Worm (Caenorhabditis elegans) whole organism, mixed stage, embryonic: ENCODE measurements around the gene Y4C6B.2.
"Not testable (repeated sequence)": the region's sequence is repeated elsewhere in the genome, so short reads cannot be mapped to it uniquely, and the experiment has no call there.

Source experiments
- M03D4.4 ChIP-seq: sonication (generic microtip); optimal IDR thresholded peaks from 2 replicates; lab custom pipeline; 2017; ENCODE audit warnings: mild to moderate bottlenecking, missing genetic modification characterization, missing compliant biosample characterization
- bed-3 ChIP-seq: fragments of 200-800 bp; sonication (Bioruptor generic); optimal IDR thresholded peaks from 3 replicates; lab custom pipeline; 2018; ENCODE audit warnings: mild to moderate bottlenecking, missing genetic modification characterization, moderate library complexity, missing compliant biosample characterization
- blmp-1 ChIP-seq: fragments of 150-350 bp; optimal IDR thresholded peaks from 2 replicates; lab custom pipeline; 2014; ENCODE audit warnings: missing biosample characterization, missing genetic modification characterization
- ceh-39 ChIP-seq: fragments of 150-350 bp; optimal IDR thresholded peaks from 2 replicates; lab custom pipeline; 2014; ENCODE audit warnings: missing biosample characterization, missing genetic modification characterization
- ceh-43 ChIP-seq: fragments of 200-800 bp; sonication (Bioruptor generic); optimal IDR thresholded peaks from 2 replicates; lab custom pipeline; 2018; ENCODE audit warnings: mild to moderate bottlenecking, missing genetic modification characterization, moderate library complexity, missing compliant biosample characterization
- ceh-83 ChIP-seq: fragments of 200-800 bp; sonication (Bioruptor generic); optimal IDR thresholded peaks from 2 replicates; lab custom pipeline; 2018; ENCODE audit warnings: mild to moderate bottlenecking, missing genetic modification characterization, missing compliant biosample characterization
- ces-1 ChIP-seq: fragments of 150-350 bp; optimal IDR thresholded peaks from 2 replicates; lab custom pipeline; 2014; ENCODE audit warnings: missing biosample characterization, missing genetic modification reagents, missing genetic modification characterization
- drap-1 ChIP-seq: fragments of 200-800 bp; sonication (Bioruptor generic); optimal IDR thresholded peaks from 3 replicates; lab custom pipeline; 2018; ENCODE audit warnings: mild to moderate bottlenecking, missing genetic modification characterization, missing compliant biosample characterization
- elt-1 ChIP-seq: sonication (generic microtip); optimal IDR thresholded peaks from 2 replicates; lab custom pipeline; 2017; ENCODE audit warnings: missing genetic modification characterization, mild to moderate bottlenecking, missing compliant biosample characterization, antibody characterized with exemption, moderate library complexity, borderline replicate concordance; ENCODE audit not compliant: insufficient read depth
- elt-3 ChIP-seq: fragments of 150-350 bp; optimal IDR thresholded peaks from 2 replicates; lab custom pipeline; 2014; ENCODE audit warnings: missing biosample characterization, missing genetic modification characterization
- ham-2 ChIP-seq: fragments of 200-800 bp; sonication (Bioruptor generic); optimal IDR thresholded peaks from 2 replicates; lab custom pipeline; 2018; ENCODE audit warnings: mild to moderate bottlenecking, missing genetic modification characterization, missing compliant biosample characterization
- hlh-1 ChIP-seq: fragments of 150-350 bp; optimal IDR thresholded peaks from 2 replicates; lab custom pipeline; 2014; ENCODE audit warnings: missing biosample characterization, missing genetic modification reagents, missing genetic modification characterization
- lin-13 ChIP-seq: fragments of 150-350 bp; optimal IDR thresholded peaks from 2 replicates; lab custom pipeline; 2014; ENCODE audit warnings: missing biosample characterization, missing genetic modification characterization
- lin-32 ChIP-seq: fragments of 200-800 bp; sonication (Bioruptor generic); optimal IDR thresholded peaks from 2 replicates; lab custom pipeline; 2018; ENCODE audit warnings: mild to moderate bottlenecking, missing genetic modification characterization, missing compliant biosample characterization
- lsy-2 ChIP-seq: fragments of 150-350 bp; optimal IDR thresholded peaks from 2 replicates; lab custom pipeline; 2014; ENCODE audit warnings: missing biosample characterization, missing genetic modification characterization
- mab-5 ChIP-seq: fragments of 150-350 bp; optimal IDR thresholded peaks from 2 replicates; lab custom pipeline; 2014; ENCODE audit warnings: missing biosample characterization, missing genetic modification characterization
- mep-1 ChIP-seq: fragments of 150-350 bp; optimal IDR thresholded peaks from 2 replicates; lab custom pipeline; 2017; ENCODE audit warnings: missing biosample characterization, missing genetic modification reagents, missing genetic modification characterization, inconsistent platforms
- mls-2 ChIP-seq: sonication (generic microtip); optimal IDR thresholded peaks from 2 replicates; lab custom pipeline; 2016; ENCODE audit warnings: mild to moderate bottlenecking, missing genetic modification characterization, moderate library complexity, missing compliant biosample characterization
- nhr-12 ChIP-seq: fragments of 150-350 bp; optimal IDR thresholded peaks from 2 replicates; lab custom pipeline; 2014; ENCODE audit warnings: missing biosample characterization, missing genetic modification characterization
- nhr-2 ChIP-seq: fragments of 150-350 bp; optimal IDR thresholded peaks from 2 replicates; lab custom pipeline; 2014; ENCODE audit warnings: missing biosample characterization, missing genetic modification characterization
- sem-2 ChIP-seq: fragments of 200-800 bp; sonication (Bioruptor generic); optimal IDR thresholded peaks from 2 replicates; lab custom pipeline; 2018; ENCODE audit warnings: mild to moderate bottlenecking, missing genetic modification characterization, missing compliant biosample characterization
- snpc-4 ChIP-seq: fragments of 150-350 bp; optimal IDR thresholded peaks from 2 replicates; lab custom pipeline; 2014; ENCODE audit warnings: missing biosample characterization, missing genetic modification characterization
- tbx-8 ChIP-seq: fragments of 200-800 bp; sonication (Bioruptor generic); optimal IDR thresholded peaks from 2 replicates; lab custom pipeline; 2018; ENCODE audit warnings: mild to moderate bottlenecking, missing genetic modification characterization, moderate library complexity, missing compliant biosample characterization
- unc-39 ChIP-seq: fragments of 150-350 bp; optimal IDR thresholded peaks from 2 replicates; lab custom pipeline; 2014; ENCODE audit warnings: missing biosample characterization, missing genetic modification characterization
- unc-62 ChIP-seq: fragments of 150-350 bp; optimal IDR thresholded peaks from 2 replicates; lab custom pipeline; 2014; ENCODE audit warnings: missing biosample characterization, missing genetic modification reagents, missing genetic modification characterization
- ztf-11 ChIP-seq: fragments of 150-350 bp; optimal IDR thresholded peaks from 2 replicates; lab custom pipeline; 2014; ENCODE audit warnings: missing biosample characterization, missing genetic modification characterization

The Y4C6B.2 gene

DNA sequence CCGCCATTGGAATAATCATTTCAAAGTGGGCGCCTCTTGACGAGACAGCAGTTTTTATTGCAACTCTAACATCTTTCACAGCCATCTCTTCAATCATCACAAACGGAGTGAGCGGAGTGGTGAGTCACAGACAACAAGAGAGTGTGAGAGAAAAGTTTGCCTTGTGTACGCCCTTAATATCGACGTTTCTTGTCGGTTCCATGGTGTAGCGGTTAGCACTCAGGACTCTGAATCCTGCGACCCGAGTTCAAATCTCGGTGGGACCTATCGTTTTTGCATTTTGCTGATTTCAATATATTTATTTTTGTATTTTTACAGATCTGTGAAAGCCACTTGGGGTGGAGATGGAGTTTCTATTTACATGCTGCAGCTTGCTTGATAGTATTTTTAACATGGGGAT lies 4.9 kb upstream of the Y4C6B.2 start:
- no peak for TF ChIP-seq snpc-4 (tag; lab: Kevin White, UChicago)
- no peak for TF ChIP-seq drap-1 (GFP tag; lab: Kevin White, UChicago)
- no peak for TF ChIP-seq lin-32 (GFP tag; lab: Kevin White, UChicago)
- peak; percentile 45 for TF ChIP-seq ceh-83 (GFP tag; lab: Kevin White, UChicago)
- TF ChIP-seq mep-1: peak; percentile 20
- peak; percentile 12 for TF ChIP-seq lsy-2
- peak; percentile 44 for TF ChIP-seq ceh-43 (GFP tag; lab: Kevin White, UChicago)
- no peak for TF ChIP-seq ham-2
- peak; percentile 66 for TF ChIP-seq bed-3
- no peak for TF ChIP-seq ztf-11 (tag; lab: Kevin White, UChicago)
- no peak for TF ChIP-seq ces-1 (GFP tag; lab: Kevin White, UChicago)
- TF ChIP-seq nhr-12 (tag; lab: Kevin White, UChicago): peak; percentile 12
- TF ChIP-seq elt-1 (tag; lab: Kevin White, UChicago): no peak
- no peak for TF ChIP-seq lin-13 (tag; lab: Kevin White, UChicago)
- TF ChIP-seq ceh-39 (tag; lab: Kevin White, UChicago): no peak
- no peak for TF ChIP-seq unc-62 (GFP tag; lab: Kevin White, UChicago)
- TF ChIP-seq, all 35 proteins: peak for 6

DNA sequence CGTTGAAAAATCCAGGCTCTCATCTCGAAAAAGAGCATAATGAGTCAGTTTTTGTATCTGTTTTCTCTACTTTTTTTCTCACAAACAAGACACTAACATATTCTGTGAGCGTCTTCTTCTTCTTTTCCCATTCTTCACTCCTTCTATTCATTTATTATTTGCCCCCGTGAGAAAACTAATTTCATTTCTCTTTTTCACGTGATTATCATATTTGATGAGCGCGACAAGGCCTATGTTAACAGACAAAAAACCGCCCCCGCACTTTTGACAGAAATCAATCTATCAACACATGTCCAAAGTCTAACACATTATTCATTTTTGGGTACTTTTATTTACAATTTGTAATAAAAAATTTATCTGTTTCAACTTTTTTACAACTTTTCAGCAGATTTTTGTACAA lies 1.7 kb upstream of the Y4C6B.2 start:
- TF ChIP-seq unc-39 (tag; lab: Kevin White, UChicago) (no peak), sem-2 (GFP tag; lab: Kevin White, UChicago) (no peak), bed-3 (no peak), lin-32 (GFP tag; lab: Kevin White, UChicago) (no peak), tbx-8 (no peak), blmp-1 (tag; lab: Kevin White, UChicago) (no peak), mls-2 (tag; lab: Kevin White, UChicago) (no peak), lin-13 (tag; lab: Kevin White, UChicago) (no peak), hlh-1 (tag; lab: Kevin White, UChicago) (no peak), ham-2 (no peak), ces-1 (GFP tag; lab: Kevin White, UChicago) (no peak), nhr-2 (tag; lab: Kevin White, UChicago) (no peak), elt-3 (tag; lab: Kevin White, UChicago) (no peak), drap-1 (GFP tag; lab: Kevin White, UChicago) (no peak)

DNA sequence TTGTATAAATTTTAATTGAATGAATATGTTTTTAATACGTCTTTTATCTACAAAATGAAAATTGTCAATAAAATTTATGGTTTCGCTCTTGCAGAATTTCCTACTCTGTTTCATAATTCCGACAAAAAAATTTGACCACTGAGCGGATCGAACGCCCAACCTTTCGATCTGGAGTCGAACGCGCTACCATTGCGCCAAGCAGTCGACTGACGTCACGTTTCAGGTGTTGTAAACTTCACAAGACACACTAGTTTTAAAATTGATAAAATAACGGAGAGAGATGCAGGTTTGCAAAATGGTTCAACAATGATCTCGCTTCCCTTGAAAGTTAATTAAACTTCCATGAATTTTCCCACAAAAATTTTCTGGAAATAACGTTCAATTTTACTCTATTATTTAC lies 4.8 kb downstream of the Y4C6B.2 start:
- no peak for TF ChIP-seq ztf-11 (tag; lab: Kevin White, UChicago)
- TF ChIP-seq hlh-1 (tag; lab: Kevin White, UChicago): no peak
- no peak for TF ChIP-seq mab-5
- TF ChIP-seq drap-1 (GFP tag; lab: Kevin White, UChicago): no peak
- TF ChIP-seq sem-2 (GFP tag; lab: Kevin White, UChicago): no peak
- no peak for TF ChIP-seq ces-1 (GFP tag; lab: Kevin White, UChicago)
- TF ChIP-seq tbx-8: no peak
- TF ChIP-seq lin-13 (tag; lab: Kevin White, UChicago): no peak

DNA sequence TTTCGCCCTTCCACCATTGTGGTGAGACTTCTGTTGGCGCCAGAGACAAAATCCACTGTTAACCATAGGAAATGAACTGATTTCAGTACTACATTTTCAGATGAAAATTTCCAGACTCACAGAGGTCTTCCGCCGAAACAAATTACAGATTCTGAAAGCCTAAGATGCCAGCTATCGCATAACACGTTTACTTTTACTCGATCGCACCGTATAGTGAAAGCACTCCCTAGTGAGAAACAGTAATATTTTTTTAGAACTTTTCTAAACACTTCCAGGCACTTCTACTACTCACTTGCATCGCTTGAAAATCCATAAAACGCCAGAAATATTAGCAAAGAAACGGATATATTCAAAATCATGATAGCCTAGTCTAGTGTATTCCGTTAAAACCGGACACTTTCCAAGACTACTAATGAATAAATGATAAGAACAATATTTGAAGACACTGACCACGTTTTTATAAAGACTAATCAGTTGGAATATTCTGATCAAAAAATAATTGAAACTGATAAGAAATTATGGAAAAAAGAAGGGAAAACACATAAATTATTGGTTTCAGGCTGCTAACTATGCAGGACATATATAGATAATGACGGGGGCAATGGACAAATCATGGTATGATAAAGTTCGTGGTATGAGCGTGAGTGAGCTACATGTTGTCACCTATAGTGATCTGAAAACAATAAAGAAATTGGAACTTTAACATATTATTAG lies 11.3 kb downstream of the Y4C6B.2 start, which contains the start of gene gba-4:
Gene gba-4 (minus strand): TSS at position 418 of the 714 bp plus-strand sequence.
- not testable (repeated sequence) for TF ChIP-seq ztf-11 (tag; lab: Kevin White, UChicago); ceh-83 (GFP tag; lab: Kevin White, UChicago); snpc-4 (tag; lab: Kevin White, UChicago)

DNA sequence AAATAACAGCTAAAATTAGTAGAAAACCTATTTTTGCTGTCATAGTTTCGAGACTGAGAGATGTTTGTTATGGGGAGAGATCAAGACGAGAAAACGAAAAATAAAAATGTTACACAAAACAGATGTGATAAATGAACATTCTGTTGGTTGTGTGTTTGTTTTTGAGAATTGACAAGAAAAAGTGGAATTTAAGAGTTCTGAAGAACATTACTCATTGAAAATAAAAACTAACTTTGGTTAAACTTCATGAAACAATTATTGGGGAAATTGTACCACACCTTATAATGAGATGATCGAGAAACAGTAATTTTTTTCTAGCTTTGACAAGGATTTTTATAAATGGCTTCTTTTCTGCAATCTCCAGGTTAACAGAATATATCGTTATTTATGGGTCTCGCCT lies 14.0 kb downstream of the Y4C6B.2 start, which contains the start of gene Y4C6B.7:
Gene Y4C6B.7 (minus strand): TSS at position 101 of the 400 bp plus-strand sequence.
- TF ChIP-seq lin-13 (tag; lab: Kevin White, UChicago) (no peak), M03D4.4 (tag; lab: Kevin White, UChicago) (no peak)

DNA sequence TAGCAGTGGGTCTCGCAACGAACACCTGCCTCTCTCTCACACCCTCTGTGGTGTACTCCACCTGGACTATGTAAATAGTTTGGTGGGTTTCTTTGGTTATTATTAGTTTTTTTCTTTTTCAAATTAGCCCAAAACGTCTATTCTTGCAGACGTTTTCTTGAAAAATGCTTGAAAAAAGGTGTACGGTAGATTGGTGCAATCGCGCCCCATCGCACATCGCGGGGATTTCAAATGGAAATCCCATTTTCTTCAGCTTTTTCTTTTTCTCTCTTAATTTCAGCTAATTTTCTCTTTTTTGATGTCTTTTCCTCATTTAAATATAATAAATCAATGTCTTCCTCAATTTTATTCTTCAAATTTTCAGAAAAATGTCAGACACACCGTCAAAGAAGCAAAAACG lies 14.8 kb downstream of the Y4C6B.2 start, which contains the start of gene Y4C6B.1:
Gene Y4C6B.1 (plus strand): TSS at position 365 of the 400 bp plus-strand sequence.
- TF ChIP-seq lsy-2 (peak; percentile 88), hlh-1 (tag; lab: Kevin White, UChicago) (no peak), mep-1 (peak; percentile 18)
- TF ChIP-seq, all 35 proteins: peak for 2
